Fruit fly (Drosophila melanogaster): ENCODE measurements around the gene CG15695.
A peak's percentile ranks its signal among the peaks of the same experiment; 100 is the strongest.

The CG15695 gene

DNA sequence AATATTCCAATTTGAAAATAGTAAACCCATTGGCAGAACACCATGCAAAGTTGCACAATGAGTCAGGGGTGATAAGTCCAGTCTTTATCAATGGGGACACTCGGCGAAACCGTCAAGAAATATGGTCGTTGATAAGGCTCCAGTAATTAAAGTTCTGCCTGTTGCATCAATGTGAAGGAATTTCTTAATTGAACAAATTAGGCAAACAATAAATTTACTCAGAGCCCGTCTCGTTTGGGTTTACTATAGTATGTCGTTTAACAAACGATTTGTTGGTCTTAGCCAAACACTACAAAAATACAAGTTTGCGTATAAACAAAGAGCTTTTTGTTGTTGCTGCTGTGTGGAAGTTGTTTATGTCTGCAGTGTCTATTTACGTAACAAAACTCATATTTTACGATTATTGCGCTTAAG is 7.2 kb upstream of the CG15695 start (continued):
- peak; percentile 66 for TF ChIP-seq CG15011 (GFP tag; optimal IDR thresholded peaks at IDR 0.05)
- TF ChIP-seq C15 (GFP tag; IDR thresholded peaks at IDR 0.05), result no peak
- peak; percentile 63 for TF ChIP-seq schlank (tag; optimal IDR thresholded peaks at IDR 0.05)
- TF ChIP-seq emc (GFP tag; optimal IDR thresholded peaks at IDR 0.05), result peak; percentile 9
- TF ChIP-seq fd96Cb (tag; optimal IDR thresholded peaks at IDR 0.05), result no peak
- TF ChIP-seq btn (GFP tag; optimal IDR thresholded peaks at IDR 0.05), result peak; percentile 3
- peak; percentile 46 for TF ChIP-seq Sox100B (GFP tag; optimal IDR thresholded peaks at IDR 0.05)
- TF ChIP-seq Atf6 (GFP tag; IDR thresholded peaks at IDR 0.05), result peak; percentile 61
- TF ChIP-seq cad (GFP tag; optimal IDR thresholded peaks at IDR 0.05), result no peak
- TF ChIP-seq kah (GFP tag; optimal IDR thresholded peaks at IDR 0.05), result peak; percentile 21
- TF ChIP-seq CG18619 (GFP tag; optimal IDR thresholded peaks at IDR 0.05), result peak; percentile 55
- TF ChIP-seq Vsx1 (GFP tag; optimal IDR thresholded peaks at IDR 0.05), result peak; percentile 50
- TF ChIP-seq exex (tag; optimal IDR thresholded peaks at IDR 0.05), result peak; percentile 88
- peak; percentile 58 for TF ChIP-seq Fer3 (tag; optimal IDR thresholded peaks at IDR 0.05)
- peak in 1 of 2 experiments; percentile 53 for TF ChIP-seq chif (GFP tag; optimal IDR thresholded peaks at IDR 0.05)
- TF ChIP-seq CG14014 (GFP tag; IDR thresholded peaks at IDR 0.05), result peak; percentile 49; the same call in 1 of the 2 replicates
- no peak for TF ChIP-seq CG3726 (GFP tag; IDR thresholded peaks at IDR 0.05)
- peak; percentile 79 for TF ChIP-seq CG15269 (tag; optimal IDR thresholded peaks at IDR 0.05)
- TF ChIP-seq org-1 (GFP tag; optimal IDR thresholded peaks at IDR 0.05), result peak; percentile 49
- TF ChIP-seq CG12236 (GFP tag; optimal IDR thresholded peaks at IDR 0.05), result peak; percentile 6
- TF ChIP-seq p53 (GFP tag; optimal IDR thresholded peaks at IDR 0.05), result no peak
- TF ChIP-seq CG14050 (GFP tag; IDR thresholded peaks at IDR 0.05), result no peak
- peak; percentile 4 for TF ChIP-seq CG6683 (GFP tag; optimal IDR thresholded peaks at IDR 0.05)
- peak; percentile 0 for TF ChIP-seq slou (GFP tag; optimal IDR thresholded peaks at IDR 0.05)
- peak; percentile 55 for TF ChIP-seq Blimp-1 (GFP tag; optimal IDR thresholded peaks at IDR 0.05)
- peak; percentile 4 for TF ChIP-seq CG18476 (GFP tag; optimal IDR thresholded peaks at IDR 0.05)
- TF ChIP-seq CoRest (tag; optimal IDR thresholded peaks at IDR 0.05), result peak; percentile 58
- TF ChIP-seq CG7839 (tag; optimal IDR thresholded peaks at IDR 0.05), result peak; percentile 26
- TF ChIP-seq CG6765 (GFP tag; optimal IDR thresholded peaks at IDR 0.05), result peak; percentile 52
- TF ChIP-seq CG7556 (GFP tag; optimal IDR thresholded peaks at IDR 0.05), result peak; percentile 35
- peak; percentile 65 for TF ChIP-seq CG12299 (tag; optimal IDR thresholded peaks at IDR 0.05)
- TF ChIP-seq ci (GFP tag; IDR thresholded peaks at IDR 0.05), result peak; percentile 58; the same call in 2 of the 3 replicates
- TF ChIP-seq CG10431 (GFP tag; optimal IDR thresholded peaks at IDR 0.05), result peak; percentile 31
- TF ChIP-seq CG32532 (GFP tag; IDR thresholded peaks at IDR 0.05), result no peak
- peak; percentile 69 for TF ChIP-seq caup (GFP tag; optimal IDR thresholded peaks at IDR 0.05; ENCODE audit: severe bottlenecking)
- peak; percentile 13 for TF ChIP-seq ash1 (GFP tag; optimal IDR thresholded peaks at IDR 0.05)
- TF ChIP-seq CG12744 (GFP tag; optimal IDR thresholded peaks at IDR 0.05), result peak; percentile 1
- no peak for TF ChIP-seq ham (GFP tag; IDR thresholded peaks at IDR 0.05)
- peak; percentile 24 for TF ChIP-seq ewg (GFP tag; optimal IDR thresholded peaks at IDR 0.05)
- TF ChIP-seq CrebB (tag; optimal IDR thresholded peaks at IDR 0.05), result peak; percentile 73
- peak; percentile 47; the same call in 1 of the 2 replicates for TF ChIP-seq ranshi (GFP tag; IDR thresholded peaks at IDR 0.05)
- TF ChIP-seq ind (GFP tag; optimal IDR thresholded peaks at IDR 0.05), result no peak
- no peak for TF ChIP-seq chm (GFP tag; IDR thresholded peaks at IDR 0.05)
- TF ChIP-seq prd (optimal IDR thresholded peaks at IDR 0.05), result no peak
- no peak for TF ChIP-seq prd (GFP tag; IDR thresholded peaks at IDR 0.05)
- TF ChIP-seq Hr3 (GFP tag; optimal IDR thresholded peaks at IDR 0.05), result no peak
- peak; percentile 66 for TF ChIP-seq CG1603 (tag; optimal IDR thresholded peaks at IDR 0.05)
- TF ChIP-seq danr (GFP tag; IDR thresholded peaks at IDR 0.05), result no peak
- peak; percentile 61 for TF ChIP-seq bab2 (GFP tag; optimal IDR thresholded peaks at IDR 0.05)
- peak; percentile 44 for TF ChIP-seq Oli (tag; optimal IDR thresholded peaks at IDR 0.05)
- TF ChIP-seq CG32772 (GFP tag; IDR thresholded peaks at IDR 0.05), result no peak
